Fruit fly (Drosophila melanogaster) whole organism, prepupa: ENCODE data around the gene CG33333.

Experiments
- CG4318 ChIP-seq: fragments of 200-800 bp; sonication (Bioruptor generic); optimal IDR thresholded peaks from 3 replicates; lab custom pipeline; 2017; ENCODE audit warnings: missing biosample characterization, mild to moderate bottlenecking, missing genetic modification characterization
- Eip78C ChIP-seq: fragments of 200-800 bp; sonication (Bioruptor generic); peaks from one replicate; lab custom pipeline; 2016; ENCODE audit warnings: missing biosample characterization, missing genetic modification characterization
- OdsH ChIP-seq: fragments of 200-800 bp; sonication (Bioruptor generic); optimal IDR thresholded peaks from 3 replicates; lab custom pipeline; 2016; ENCODE audit warnings: missing biosample characterization, missing genetic modification characterization
- cyc ChIP-seq: fragments of 200-800 bp; sonication (Bioruptor generic); optimal IDR thresholded peaks from 3 replicates; lab custom pipeline; 2016; ENCODE audit warnings: missing biosample characterization, missing genetic modification characterization
- dsx ChIP-seq: fragments of 200-800 bp; optimal IDR thresholded peaks from 3 replicates; lab custom pipeline; 2019; ENCODE audit warnings: missing biosample characterization, mild to moderate bottlenecking, missing genetic modification characterization, moderate library complexity; ENCODE audit not compliant: poor library complexity, severe bottlenecking

DNA sequence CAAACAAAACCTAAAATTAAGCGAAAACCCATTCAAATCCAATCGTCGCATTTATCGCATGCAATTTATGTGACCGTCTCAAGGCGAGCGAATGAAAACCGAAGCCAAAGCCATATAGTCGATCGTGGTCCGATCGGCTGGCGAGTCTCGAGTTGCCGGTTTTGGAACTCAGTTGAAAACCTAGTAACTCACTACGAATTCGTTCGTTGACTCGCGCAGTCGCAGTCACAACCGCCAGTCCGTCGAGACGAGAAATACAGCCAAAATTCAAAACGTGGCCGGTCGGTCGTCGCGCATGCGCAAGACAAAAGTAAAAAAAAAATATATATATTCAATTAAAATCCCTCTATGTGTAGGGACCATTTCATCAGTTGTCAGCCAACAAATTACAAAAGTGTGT, 37.5 kb upstream of the CG33333 start, which contains the start of gene lute:
- no peak for TF ChIP-seq dsx (GFP tag; lab: Kevin White, UChicago)
- TF ChIP-seq OdsH (GFP tag; lab: Kevin White, UChicago): no peak
- TF ChIP-seq Eip78C: peak; percentile 59
- TF ChIP-seq CG4318 (GFP tag; lab: Kevin White, UChicago): no peak
- no peak for TF ChIP-seq cyc
